Worm (Caenorhabditis elegans): ENCODE results near the gene srx-58.

srx-58 gene

ce11 chrV:15341404-15341803 is 11.1 kb upstream of the srx-58 start, which contains the start of gene clec-229:
Gene clec-229, minus strand, starts transcription at chrV:15341504.
- TF ChIP-seq bed-3 (GFP tag; optimal IDR thresholded peaks at IDR 0.05) (no peak), nhr-28 (tag; optimal IDR thresholded peaks at IDR 0.05) (no peak), nhr-2 (tag; optimal IDR thresholded peaks at IDR 0.05) (no peak), sem-2 (GFP tag; optimal IDR thresholded peaks at IDR 0.05) (no peak)

- TF ChIP-seq blmp-1 (tag; optimal IDR thresholded peaks at IDR 0.05) = no peak
- no peak for TF ChIP-seq zip-8 (tag; optimal IDR thresholded peaks at IDR 0.05)
- TF ChIP-seq unc-62 (GFP tag; optimal IDR thresholded peaks at IDR 0.05) = no peak
- no peak for TF ChIP-seq nhr-2 (tag; optimal IDR thresholded peaks at IDR 0.05)
- TF ChIP-seq ceh-39 (tag; optimal IDR thresholded peaks at IDR 0.05) = no peak
- no peak for TF ChIP-seq pha-4 (tag; optimal IDR thresholded peaks at IDR 0.05)
- TF ChIP-seq nhr-237 (tag; optimal IDR thresholded peaks at IDR 0.05) = no peak
- TF ChIP-seq ceh-83 (GFP tag; optimal IDR thresholded peaks at IDR 0.05) = no peak
- no peak for TF ChIP-seq sptf-1 (tag; optimal IDR thresholded peaks at IDR 0.05)
- TF ChIP-seq ztf-11 (tag; optimal IDR thresholded peaks at IDR 0.05) = no peak
- TF ChIP-seq flh-1 (GFP tag; optimal IDR thresholded peaks at IDR 0.05) = no peak
Measured at ce11 chrV:15344481-15344880, 8.0 kb upstream of the srx-58 start, which contains the start of gene wrt-8. Gene wrt-8, minus strand, starts transcription at chrV:15344581.

- TF ChIP-seq nhr-76 (tag; optimal IDR thresholded peaks at IDR 0.05) (no peak), lin-32 (GFP tag; optimal IDR thresholded peaks at IDR 0.05) (no peak), lsy-2 (tag; optimal IDR thresholded peaks at IDR 0.05) (no peak), drap-1 (GFP tag; optimal IDR thresholded peaks at IDR 0.05) (no peak)
Measured at ce11 chrV:15347292-15347691, 5.2 kb upstream of the srx-58 start, which contains the start of gene C29F3.3. Gene C29F3.3, minus strand, starts transcription at chrV:15347392.

ce11 chrV:15349044-15349443 is 3.4 kb upstream of the srx-58 start, which contains the start of gene clec-230:
Gene clec-230, minus strand, starts transcription at chrV:15349144.
- no peak for TF ChIP-seq nhr-76 (tag; optimal IDR thresholded peaks at IDR 0.05)
- TF ChIP-seq unc-62 (GFP tag; optimal IDR thresholded peaks at IDR 0.05) = no peak
- TF ChIP-seq nhr-12 (tag; optimal IDR thresholded peaks at IDR 0.05) = no peak
- TF ChIP-seq elt-3 (tag; optimal IDR thresholded peaks at IDR 0.05) = no peak
- TF ChIP-seq nhr-2 (tag; optimal IDR thresholded peaks at IDR 0.05) = no peak
- TF ChIP-seq ztf-11 (tag; optimal IDR thresholded peaks at IDR 0.05) = no peak
- no peak for TF ChIP-seq pha-4 (tag; optimal IDR thresholded peaks at IDR 0.05)
- TF ChIP-seq zip-8 (tag; optimal IDR thresholded peaks at IDR 0.05) = no peak
- no peak for TF ChIP-seq lin-13 (tag; optimal IDR thresholded peaks at IDR 0.05)
- no peak for TF ChIP-seq lsy-2 (tag; optimal IDR thresholded peaks at IDR 0.05)
- no peak for TF ChIP-seq sptf-1 (tag; optimal IDR thresholded peaks at IDR 0.05)
- TF ChIP-seq ham-2 (GFP tag; optimal IDR thresholded peaks at IDR 0.05) = no peak
- no peak for TF ChIP-seq mab-5 (tag; optimal IDR thresholded peaks at IDR 0.05)
- no peak for TF ChIP-seq drap-1 (GFP tag; optimal IDR thresholded peaks at IDR 0.05)
- TF ChIP-seq unc-120 (tag; optimal IDR thresholded peaks at IDR 0.05; ENCODE audit: poor library complexity, severe bottlenecking) = no peak
- TF ChIP-seq blmp-1 (tag; optimal IDR thresholded peaks at IDR 0.05) = no peak
- TF ChIP-seq sem-2 (GFP tag; optimal IDR thresholded peaks at IDR 0.05) = no peak
- no peak for TF ChIP-seq cnd-1 (tag; optimal IDR thresholded peaks at IDR 0.05)
- TF ChIP-seq snpc-4 (tag; optimal IDR thresholded peaks at IDR 0.05) = no peak
- TF ChIP-seq bed-3 (GFP tag; optimal IDR thresholded peaks at IDR 0.05) = no peak

- TF ChIP-seq M03D4.4 (tag; optimal IDR thresholded peaks at IDR 0.05) (no peak), nhr-2 (tag; optimal IDR thresholded peaks at IDR 0.05) (no peak), nhr-76 (tag; optimal IDR thresholded peaks at IDR 0.05) (no peak), drap-1 (GFP tag; optimal IDR thresholded peaks at IDR 0.05) (no peak), snpc-4 (tag; optimal IDR thresholded peaks at IDR 0.05) (no peak), ces-1 (GFP tag; optimal IDR thresholded peaks at IDR 0.05) (no peak), mls-2 (tag; optimal IDR thresholded peaks at IDR 0.05) (no peak), flh-1 (GFP tag; optimal IDR thresholded peaks at IDR 0.05) (no peak), mep-1 (tag; optimal IDR thresholded peaks at IDR 0.05) (no peak), pha-4 (tag; optimal IDR thresholded peaks at IDR 0.05) (no peak), ham-2 (GFP tag; optimal IDR thresholded peaks at IDR 0.05) (no peak), nhr-28 (tag; optimal IDR thresholded peaks at IDR 0.05) (no peak), ztf-11 (tag; optimal IDR thresholded peaks at IDR 0.05) (no peak), nhr-12 (tag; optimal IDR thresholded peaks at IDR 0.05) (no peak), zip-8 (tag; optimal IDR thresholded peaks at IDR 0.05) (no peak), unc-62 (GFP tag; optimal IDR thresholded peaks at IDR 0.05) (no peak), ceh-43 (GFP tag; optimal IDR thresholded peaks at IDR 0.05) (no peak), ceh-39 (tag; optimal IDR thresholded peaks at IDR 0.05) (no peak), ceh-83 (GFP tag; optimal IDR thresholded peaks at IDR 0.05) (no peak)
Measured at ce11 chrV:15350615-15351014, 1.9 kb upstream of the srx-58 start, which contains the start of gene clec-231. Gene clec-231, minus strand, starts transcription at chrV:15350715.

All from whole organism, mixed stage, embryonic.